Worm (Caenorhabditis elegans): ENCODE measurements around the gene hpl-1.

DNA sequence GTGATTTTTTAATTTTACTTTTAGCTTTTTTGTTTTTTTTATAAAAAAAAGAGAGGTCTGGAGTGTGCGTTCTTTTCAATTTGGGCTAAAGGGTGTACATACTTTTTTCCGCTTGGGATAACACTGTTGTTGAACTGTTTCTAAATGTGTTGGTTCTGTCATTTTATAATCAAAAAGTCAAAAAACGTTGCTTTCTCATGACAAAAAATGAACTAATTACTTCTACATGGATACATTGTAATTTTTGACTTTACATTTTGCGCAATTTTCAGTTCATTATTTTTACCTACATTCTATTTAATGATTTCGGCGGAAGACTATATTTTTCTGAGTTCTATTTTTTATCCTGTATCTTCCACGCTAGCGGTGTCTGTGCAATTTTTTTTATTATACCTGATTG, 46.3 kb downstream of the hpl-1 start, which contains the start of gene srd-38:
- TF ChIP-seq elt-3 (tag; optimal IDR thresholded peaks at IDR 0.05), result no peak
- no peak for TF ChIP-seq unc-55 (GFP tag; optimal IDR thresholded peaks at IDR 0.05)
- no peak for TF ChIP-seq fos-1 (tag; optimal IDR thresholded peaks at IDR 0.05)
- TF ChIP-seq mdl-1 (tag; optimal IDR thresholded peaks at IDR 0.05), result no peak
- no peak for TF ChIP-seq nhr-12 (tag; optimal IDR thresholded peaks at IDR 0.05)
- no peak for TF ChIP-seq ztf-1 (GFP tag; conservative IDR thresholded peaks at IDR 0.05)
- no peak for TF ChIP-seq F13H6.1 (tag; optimal IDR thresholded peaks at IDR 0.05)
- no peak for TF ChIP-seq blmp-1 (tag; optimal IDR thresholded peaks at IDR 0.05; ENCODE audit: insufficient read depth)
- no peak for TF ChIP-seq egl-27 (tag; optimal IDR thresholded peaks at IDR 0.05)
- no peak for TF ChIP-seq ceh-16 (tag; optimal IDR thresholded peaks at IDR 0.05)
- no peak for TF ChIP-seq lsy-2 (tag; optimal IDR thresholded peaks at IDR 0.05)
- TF ChIP-seq ama-1 (optimal IDR thresholded peaks at IDR 0.05), result no peak

All from whole organism, L2 larva.